Fruit fly (Drosophila melanogaster) whole organism, embryonic: ENCODE data around the gene smg.

ENCODE experiments used
- Antp ChIP-seq: fragments of 200-800 bp; sonication (Bioruptor generic); optimal IDR thresholded peaks from 3 replicates; lab custom pipeline; 2016; ENCODE audit warnings: missing biosample characterization, missing genetic modification characterization
- Atf3 ChIP-seq: fragments of 200-800 bp; sonication (Bioruptor generic); optimal IDR thresholded peaks from 3 replicates; lab custom pipeline; 2016; ENCODE audit warnings: missing biosample characterization, missing genetic modification characterization
- B-H1 ChIP-seq: fragments of 200-800 bp; sonication (Bioruptor generic); IDR thresholded peaks from 3 replicates; pipeline ENCODE4 v1.3.6; 2022; ENCODE audit warnings: missing biosample characterization, missing genetic modification characterization
- Bteb2 ChIP-seq: fragments of 200-800 bp; sonication (Bioruptor generic); optimal IDR thresholded peaks from 2 replicates; lab custom pipeline; 2016; ENCODE audit warnings: missing biosample characterization, missing genetic modification characterization
- CG10654 ChIP-seq: fragments of 200-800 bp; sonication (Bioruptor generic); optimal IDR thresholded peaks from 2 replicates; lab custom pipeline; 2016; ENCODE audit warnings: missing biosample characterization, missing genetic modification characterization
- CG12299 ChIP-seq: fragments of 200-800 bp; sonication (Bioruptor generic); optimal IDR thresholded peaks from 2 replicates; lab custom pipeline; 2018; ENCODE audit warnings: missing biosample characterization, mild to moderate bottlenecking, missing genetic modification characterization
- CG13287 ChIP-seq: fragments of 200-800 bp; sonication (Bioruptor generic); IDR thresholded peaks from 2 replicates; pipeline ENCODE4 v1.3.6; 2022; ENCODE audit warnings: missing biosample characterization, missing genetic modification characterization; ENCODE audit not compliant: partially characterized antibody
- CG15696 ChIP-seq: fragments of 200-800 bp; sonication (Bioruptor generic); optimal IDR thresholded peaks from 2 replicates; lab custom pipeline; 2019; ENCODE audit warnings: missing biosample characterization, mild to moderate bottlenecking, missing genetic modification characterization, moderate library complexity
- CG17568 ChIP-seq: fragments of 200-800 bp; sonication (Bioruptor generic); optimal IDR thresholded peaks from 2 replicates; lab custom pipeline; 2018; ENCODE audit warnings: missing biosample characterization, mild to moderate bottlenecking, missing genetic modification characterization, moderate library complexity
- CG33557 ChIP-seq: fragments of 200-800 bp; sonication (Bioruptor generic); optimal IDR thresholded peaks from 2 replicates; lab custom pipeline; 2019; ENCODE audit warnings: missing biosample characterization, mild to moderate bottlenecking, missing genetic modification characterization, moderate library complexity
- CG34376 ChIP-seq: fragments of 200-800 bp; sonication (Bioruptor generic); optimal IDR thresholded peaks from 2 replicates; lab custom pipeline; 2018; ENCODE audit warnings: missing biosample characterization, mild to moderate bottlenecking, missing genetic modification characterization
- CG3838 ChIP-seq: fragments of 200-800 bp; sonication (Bioruptor generic); optimal IDR thresholded peaks from 3 replicates; lab custom pipeline; 2016; ENCODE audit warnings: missing biosample characterization, missing genetic modification characterization
- CG43689 ChIP-seq: fragments of 200-800 bp; sonication (Bioruptor generic); IDR thresholded peaks from 2 replicates; pipeline ENCODE4 v1.3.6; 2022; ENCODE audit warnings: missing biosample characterization, missing genetic modification characterization
- CG4404 ChIP-seq: fragments of 200-800 bp; sonication (Bioruptor generic); IDR thresholded peaks from 2 replicates; pipeline ENCODE4 v1.3.6; 2022; ENCODE audit warnings: missing biosample characterization, missing genetic modification characterization
- CG4730 ChIP-seq: fragments of 200-800 bp; sonication (Bioruptor generic); IDR thresholded peaks from 2 replicates; pipeline ENCODE4 v1.3.6; 2022; ENCODE audit warnings: missing biosample characterization, missing genetic modification characterization
- CG6683 ChIP-seq: fragments of 200-800 bp; sonication (Bioruptor generic); optimal IDR thresholded peaks from 2 replicates; lab custom pipeline; 2017; ENCODE audit warnings: missing biosample characterization, mild to moderate bottlenecking, missing genetic modification characterization, missing genetic modification reagents
- CG6791 ChIP-seq: fragments of 200-800 bp; sonication (Bioruptor generic); IDR thresholded peaks from 3 replicates; pipeline ENCODE4 v1.3.6; 2022; ENCODE audit warnings: missing biosample characterization, missing genetic modification characterization; ENCODE audit not compliant: partially characterized antibody
- CG8388 ChIP-seq: fragments of 200-800 bp; sonication (Bioruptor generic); optimal IDR thresholded peaks from 2 replicates; lab custom pipeline; 2019; ENCODE audit warnings: missing biosample characterization, mild to moderate bottlenecking, missing genetic modification characterization, moderate library complexity
- Doc2 ChIP-seq: fragments of 200-800 bp; sonication (Bioruptor generic); IDR thresholded peaks from 2 replicates; pipeline ENCODE4 v1.3.6; 2022; ENCODE audit warnings: missing biosample characterization, missing genetic modification characterization
- ERR ChIP-seq: fragments of 200-800 bp; sonication (Bioruptor generic); optimal IDR thresholded peaks from 2 replicates; lab custom pipeline; 2016; ENCODE audit warnings: missing biosample characterization, missing genetic modification characterization
- HLH3B ChIP-seq: fragments of 200-800 bp; sonication (Bioruptor generic); IDR thresholded peaks from 2 replicates; pipeline ENCODE4 v1.3.6; 2022; ENCODE audit warnings: missing biosample characterization, missing genetic modification characterization
- Lhr ChIP-seq: fragments of 200-800 bp; sonication (Bioruptor generic); optimal IDR thresholded peaks from 3 replicates; lab custom pipeline; 2017; ENCODE audit warnings: mild to moderate bottlenecking, missing biosample characterization, missing genetic modification reagents, missing genetic modification characterization
- Lpt ChIP-seq: fragments of >200 bp; optimal IDR thresholded peaks from 2 replicates; lab custom pipeline; 2018; ENCODE audit warnings: missing biosample characterization, missing genetic modification characterization
- Mes4 ChIP-seq: fragments of 200-800 bp; sonication (Bioruptor generic); optimal IDR thresholded peaks from 2 replicates; lab custom pipeline; 2016; ENCODE audit warnings: missing biosample characterization, missing genetic modification characterization
- Nf-YC ChIP-seq: fragments of 200-800 bp; optimal IDR thresholded peaks from 3 replicates; lab custom pipeline; 2019; ENCODE audit warnings: missing biosample characterization, mild to moderate bottlenecking, missing genetic modification characterization, moderate library complexity
- Opbp ChIP-seq: fragments of 200-800 bp; sonication (Bioruptor generic); IDR thresholded peaks from 3 replicates; pipeline ENCODE4 v1.3.6; 2022; ENCODE audit warnings: missing biosample characterization, missing genetic modification characterization; ENCODE audit not compliant: partially characterized antibody
- TFAM ChIP-seq: fragments of 200-800 bp; sonication (Bioruptor generic); optimal IDR thresholded peaks from 2 replicates; lab custom pipeline; 2017; ENCODE audit warnings: missing biosample characterization, missing genetic modification characterization, inconsistent platforms
- Trl ChIP-seq, 3 experiments: fragments of >200 bp in 2 of 3; fragments of 200-800 bp in 1 of 3; sonication (Bioruptor generic) in 1 of 3; optimal IDR thresholded peaks; 2 replicates in 1 of 3; 3 replicates in 2 of 3; lab custom pipeline; 2016 to 2017; ENCODE audit warnings: missing biosample characterization in 1 of 3, missing genetic modification characterization in 1 of 3
- ase ChIP-seq: fragments of 200-800 bp; sonication (Bioruptor generic); IDR thresholded peaks from 3 replicates; pipeline ENCODE4 v1.3.6; 2022; ENCODE audit warnings: missing biosample characterization, missing genetic modification characterization
- ci ChIP-seq: fragments of 200-800 bp; sonication (Bioruptor generic); IDR thresholded peaks from 3 replicates; pipeline ENCODE4 v1.3.6; 2022; ENCODE audit warnings: missing biosample characterization, missing genetic modification characterization
- croc ChIP-seq: fragments of 200-800 bp; sonication (Bioruptor generic); conservative IDR thresholded peaks from 3 replicates; pipeline ENCODE4 v1.3.6; 2022; ENCODE audit warnings: missing biosample characterization, missing genetic modification characterization
- dmrt99B ChIP-seq: fragments of 200-800 bp; sonication (Bioruptor generic); optimal IDR thresholded peaks from 2 replicates; lab custom pipeline; 2018; ENCODE audit warnings: missing biosample characterization, mild to moderate bottlenecking, missing genetic modification characterization, moderate library complexity
- emc ChIP-seq: fragments of 200-800 bp; sonication (Bioruptor generic); optimal IDR thresholded peaks from 2 replicates; lab custom pipeline; 2016; ENCODE audit warnings: missing biosample characterization, missing genetic modification characterization
- ham ChIP-seq: fragments of 200-800 bp; sonication (Bioruptor generic); IDR thresholded peaks from 2 replicates; pipeline ENCODE4 v1.3.6; 2022; ENCODE audit warnings: missing biosample characterization, missing genetic modification characterization
- hkb ChIP-seq, 2 experiments: fragments of 200-800 bp in 1 of 2; fragments of >200 bp in 1 of 2; sonication (Bioruptor generic) in 1 of 2; IDR thresholded peaks in 1 of 2; optimal IDR thresholded peaks in 1 of 2; 2 replicates each; pipeline versions ENCODE4 v1.3.6 to Lab custom; 2017 to 2022; ENCODE audit warnings: missing biosample characterization in 1 of 2, missing genetic modification characterization in 1 of 2
- ken ChIP-seq: fragments of 200-800 bp; sonication (Bioruptor generic); IDR thresholded peaks from 3 replicates; pipeline ENCODE4 v1.3.6; 2022; ENCODE audit warnings: missing biosample characterization, missing genetic modification characterization
- lab ChIP-seq: fragments of 200-800 bp; sonication (Bioruptor generic); optimal IDR thresholded peaks from 3 replicates; lab custom pipeline; 2017; ENCODE audit warnings: missing biosample characterization, missing genetic modification characterization, mild to moderate bottlenecking, moderate library complexity, missing genetic modification reagents
- lbe ChIP-seq: fragments of 200-800 bp; sonication (Bioruptor generic); optimal IDR thresholded peaks from 2 replicates; lab custom pipeline; 2016; ENCODE audit warnings: missing biosample characterization, mild to moderate bottlenecking, missing genetic modification characterization
- maf-S ChIP-seq: fragments of 200-800 bp; sonication (Bioruptor generic); optimal IDR thresholded peaks from 2 replicates; lab custom pipeline; 2016; ENCODE audit warnings: missing biosample characterization, missing genetic modification characterization
- odd ChIP-seq: fragments of 200-800 bp; sonication (Bioruptor generic); optimal IDR thresholded peaks from 2 replicates; lab custom pipeline; 2017; ENCODE audit warnings: missing biosample characterization, mild to moderate bottlenecking, missing genetic modification characterization
- pan ChIP-seq, 4 experiments: fragments of >200 bp in 3 of 4; fragments of 200-800 bp in 1 of 4; sonication (Bioruptor generic) in 1 of 4; optimal IDR thresholded peaks in 3 of 4; IDR thresholded peaks in 1 of 4; 2 replicates each; pipeline versions ENCODE4 v1.3.6 to Lab custom; 2017 to 2022; ENCODE audit warnings: missing biosample characterization in 2 of 4, missing genetic modification characterization in 2 of 4, mixed read lengths in 1 of 4
- salm ChIP-seq: fragments of 200-800 bp; sonication (Bioruptor generic); optimal IDR thresholded peaks from 2 replicates; lab custom pipeline; 2018; ENCODE audit warnings: missing biosample characterization, mild to moderate bottlenecking, missing genetic modification characterization
- sc ChIP-seq, 3 experiments: fragments of >200 bp in 2 of 3; fragments of 200-800 bp in 1 of 3; sonication (Bioruptor generic) in 1 of 3; optimal IDR thresholded peaks; 2 replicates in 2 of 3; 3 replicates in 1 of 3; lab custom pipeline; 2017; ENCODE audit warnings: mild to moderate bottlenecking in 1 of 3, missing biosample characterization in 1 of 3, missing genetic modification characterization in 1 of 3, missing genetic modification reagents in 1 of 3
- trem ChIP-seq: fragments of 200-800 bp; optimal IDR thresholded peaks from 3 replicates; lab custom pipeline; 2019; ENCODE audit warnings: missing biosample characterization, mild to moderate bottlenecking, missing genetic modification characterization, moderate library complexity
- tup ChIP-seq: fragments of 200-800 bp; sonication (Bioruptor generic); optimal IDR thresholded peaks from 2 replicates; lab custom pipeline; 2016; ENCODE audit warnings: missing biosample characterization, mild to moderate bottlenecking, missing genetic modification characterization, moderate library complexity
- twi ChIP-seq: fragments of 200-800 bp; optimal IDR thresholded peaks from 2 replicates; lab custom pipeline; 2019; ENCODE audit warnings: missing biosample characterization, mild to moderate bottlenecking, missing genetic modification characterization, moderate library complexity
- tx ChIP-seq: fragments of 200-800 bp; sonication (Bioruptor generic); optimal IDR thresholded peaks from 2 replicates; lab custom pipeline; 2016; ENCODE audit warnings: missing biosample characterization, missing genetic modification characterization
- vvl ChIP-seq: fragments of 200-800 bp; sonication (Bioruptor generic); IDR thresholded peaks from 2 replicates; pipeline ENCODE4 v1.3.6; 2022; ENCODE audit warnings: missing biosample characterization, missing genetic modification characterization
- zf30C ChIP-seq: fragments of 200-800 bp; sonication (Bioruptor generic); optimal IDR thresholded peaks from 3 replicates; lab custom pipeline; 2018; ENCODE audit warnings: missing biosample characterization, mild to moderate bottlenecking, missing genetic modification characterization

Gene smg

DNA sequence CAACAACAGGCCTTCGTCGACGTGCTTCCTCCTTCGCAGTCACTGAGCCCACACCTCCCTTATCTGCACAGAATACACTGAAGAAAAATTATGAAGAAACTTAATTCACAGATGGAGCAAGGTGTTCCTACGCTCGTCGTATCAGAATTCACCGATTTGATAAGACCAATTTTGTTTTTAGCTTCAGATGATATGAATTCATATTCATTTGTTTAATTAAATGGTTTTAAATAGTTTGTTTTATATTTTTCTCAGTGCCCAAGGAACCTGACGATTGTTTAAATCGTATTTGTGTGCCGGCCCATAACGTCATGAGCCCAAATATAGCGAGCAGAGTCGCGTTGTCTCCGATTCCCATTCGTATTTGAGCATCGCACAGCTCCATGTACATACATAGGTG is 25.8 kb upstream of the smg start (continued):
- TF ChIP-seq Lhr (GFP tag; lab: Kevin White, UChicago) (peak; percentile 23), B-H1 (GFP tag; lab: Robert Waterston, UW) (no peak), Nf-YC (tag; lab: Kevin White, UChicago) (no peak), odd (GFP tag; lab: Kevin White, UChicago) (no peak), ken (GFP tag; lab: Robert Waterston, UW) (no peak), Antp (GFP tag; lab: Kevin White, UChicago) (peak; percentile 28), HLH3B (GFP tag; lab: Robert Waterston, UW) (no peak), CG43689 (GFP tag; lab: Robert Waterston, UW) (no peak), salm (tag; lab: Kevin White, UChicago) (no peak), Mes4 (GFP tag; lab: Kevin White, UChicago) (peak; percentile 51), croc (GFP tag; lab: Robert Waterston, UW) (peak; percentile 69), twi (tag; lab: Kevin White, UChicago) (peak; percentile 57), CG6791 (GFP tag; lab: Robert Waterston, UW) (no peak), tup (peak; percentile 48), sc (optimal IDR thresholded peaks at IDR 0.05; lab: Kevin White, UChicago) (no peak), sc (GFP tag; optimal IDR thresholded peaks at IDR 0.05; lab: Kevin White, UChicago) (peak; percentile 21), TFAM (GFP tag; lab: Kevin White, UChicago) (no peak), ase (GFP tag; lab: Robert Waterston, UW) (no peak), trem (tag; lab: Kevin White, UChicago) (peak; percentile 66), CG33557 (GFP tag; lab: Kevin White, UChicago) (peak; percentile 74), CG34376 (no peak), pan (optimal IDR thresholded peaks at IDR 0.05; lab: Kevin White, UChicago) (no peak), pan (GFP tag; optimal IDR thresholded peaks at IDR 0.05 in 1 of 2, IDR thresholded peaks at IDR 0.05 in 1 of 2) (peak in 1 of 2 experiments; percentile 60), CG15696 (tag; lab: Kevin White, UChicago) (peak; percentile 94), CG3838 (GFP tag; lab: Kevin White, UChicago) (peak; percentile 13), Opbp (GFP tag; lab: Robert Waterston, UW) (no peak), ham (no peak), ERR (GFP tag; lab: Kevin White, UChicago) (no peak), Lpt (GFP tag; lab: Kevin White, UChicago) (no peak), CG6683 (GFP tag; lab: Kevin White, UChicago) (no peak), Atf3 (GFP tag; lab: Kevin White, UChicago) (peak; percentile 72), CG12299 (no peak), lbe (GFP tag; lab: Kevin White, UChicago) (no peak), lab (GFP tag; lab: Kevin White, UChicago) (peak; percentile 43), CG10654 (GFP tag; lab: Kevin White, UChicago) (no peak), hkb (optimal IDR thresholded peaks at IDR 0.05; lab: Kevin White, UChicago) (no peak), hkb (GFP tag; IDR thresholded peaks at IDR 0.05; lab: Robert Waterston, UW) (peak; percentile 64), maf-S (peak; percentile 22), CG13287 (no peak), emc (GFP tag; lab: Kevin White, UChicago) (no peak), Trl (optimal IDR thresholded peaks at IDR 0.05; lab: Kevin White, UChicago) (no peak), Trl (GFP tag; optimal IDR thresholded peaks at IDR 0.05; lab: Kevin White, UChicago) (peak; percentile 56), CG4730 (GFP tag; lab: Robert Waterston, UW) (peak; percentile 7; the same call in 1 of the 2 replicates), dmrt99B (tag; lab: Kevin White, UChicago) (peak; percentile 59), tx (GFP tag; lab: Kevin White, UChicago) (peak; percentile 18), zf30C (peak; percentile 90), ci (GFP tag; lab: Robert Waterston, UW) (peak; percentile 66), vvl (peak; percentile 82), CG8388 (GFP tag; lab: Kevin White, UChicago) (peak; percentile 58), Bteb2 (peak; percentile 2), Doc2 (GFP tag; lab: Robert Waterston, UW) (no peak), CG4404 (GFP tag; lab: Robert Waterston, UW) (peak; percentile 88), CG17568 (GFP tag; lab: Kevin White, UChicago) (peak; percentile 32)
